Worm (Caenorhabditis elegans) whole organism, mixed stage, embryonic: ENCODE measurements around the gene trpp-11.

Experiments used
- M03D4.4 ChIP-seq: sonication (generic microtip); optimal IDR thresholded peaks from 2 replicates; lab custom pipeline; 2017; ENCODE audit warnings: mild to moderate bottlenecking, missing genetic modification characterization, missing compliant biosample characterization
- bed-3 ChIP-seq: fragments of 200-800 bp; sonication (Bioruptor generic); optimal IDR thresholded peaks from 3 replicates; lab custom pipeline; 2018; ENCODE audit warnings: mild to moderate bottlenecking, missing genetic modification characterization, moderate library complexity, missing compliant biosample characterization
- blmp-1 ChIP-seq: fragments of 150-350 bp; optimal IDR thresholded peaks from 2 replicates; lab custom pipeline; 2014; ENCODE audit warnings: missing biosample characterization, missing genetic modification characterization
- ceh-39 ChIP-seq: fragments of 150-350 bp; optimal IDR thresholded peaks from 2 replicates; lab custom pipeline; 2014; ENCODE audit warnings: missing biosample characterization, missing genetic modification characterization
- ceh-83 ChIP-seq: fragments of 200-800 bp; sonication (Bioruptor generic); optimal IDR thresholded peaks from 2 replicates; lab custom pipeline; 2018; ENCODE audit warnings: mild to moderate bottlenecking, missing genetic modification characterization, missing compliant biosample characterization
- ces-1 ChIP-seq: fragments of 150-350 bp; optimal IDR thresholded peaks from 2 replicates; lab custom pipeline; 2014; ENCODE audit warnings: missing biosample characterization, missing genetic modification reagents, missing genetic modification characterization
- cnd-1 ChIP-seq: fragments of 200-800 bp; sonication (Bioruptor generic); optimal IDR thresholded peaks from 2 replicates; lab custom pipeline; 2018; ENCODE audit warnings: mild to moderate bottlenecking, missing genetic modification characterization, missing compliant biosample characterization
- drap-1 ChIP-seq: fragments of 200-800 bp; sonication (Bioruptor generic); optimal IDR thresholded peaks from 3 replicates; lab custom pipeline; 2018; ENCODE audit warnings: mild to moderate bottlenecking, missing genetic modification characterization, missing compliant biosample characterization
- elt-1 ChIP-seq: sonication (generic microtip); optimal IDR thresholded peaks from 2 replicates; lab custom pipeline; 2017; ENCODE audit warnings: missing genetic modification characterization, mild to moderate bottlenecking, missing compliant biosample characterization, antibody characterized with exemption, moderate library complexity, borderline replicate concordance; ENCODE audit not compliant: insufficient read depth
- elt-3 ChIP-seq: fragments of 150-350 bp; optimal IDR thresholded peaks from 2 replicates; lab custom pipeline; 2014; ENCODE audit warnings: missing biosample characterization, missing genetic modification characterization
- flh-1 ChIP-seq: fragments of 200-800 bp; sonication (Bioruptor generic); optimal IDR thresholded peaks from 2 replicates; lab custom pipeline; 2018; ENCODE audit warnings: mild to moderate bottlenecking, missing genetic modification characterization, moderate library complexity, missing compliant biosample characterization
- ham-2 ChIP-seq: fragments of 200-800 bp; sonication (Bioruptor generic); optimal IDR thresholded peaks from 2 replicates; lab custom pipeline; 2018; ENCODE audit warnings: mild to moderate bottlenecking, missing genetic modification characterization, missing compliant biosample characterization
- hlh-1 ChIP-seq: fragments of 150-350 bp; optimal IDR thresholded peaks from 2 replicates; lab custom pipeline; 2014; ENCODE audit warnings: missing biosample characterization, missing genetic modification reagents, missing genetic modification characterization
- lin-32 ChIP-seq: fragments of 200-800 bp; sonication (Bioruptor generic); optimal IDR thresholded peaks from 2 replicates; lab custom pipeline; 2018; ENCODE audit warnings: mild to moderate bottlenecking, missing genetic modification characterization, missing compliant biosample characterization
- lsy-2 ChIP-seq: fragments of 150-350 bp; optimal IDR thresholded peaks from 2 replicates; lab custom pipeline; 2014; ENCODE audit warnings: missing biosample characterization, missing genetic modification characterization
- mls-2 ChIP-seq: sonication (generic microtip); optimal IDR thresholded peaks from 2 replicates; lab custom pipeline; 2016; ENCODE audit warnings: mild to moderate bottlenecking, missing genetic modification characterization, moderate library complexity, missing compliant biosample characterization
- nhr-12 ChIP-seq: fragments of 150-350 bp; optimal IDR thresholded peaks from 2 replicates; lab custom pipeline; 2014; ENCODE audit warnings: missing biosample characterization, missing genetic modification characterization
- nhr-2 ChIP-seq: fragments of 150-350 bp; optimal IDR thresholded peaks from 2 replicates; lab custom pipeline; 2014; ENCODE audit warnings: missing biosample characterization, missing genetic modification characterization
- nhr-237 ChIP-seq: fragments of 150-350 bp; optimal IDR thresholded peaks from 2 replicates; lab custom pipeline; 2014; ENCODE audit warnings: missing biosample characterization, missing genetic modification characterization
- nhr-76 ChIP-seq: sonication (generic microtip); optimal IDR thresholded peaks from 2 replicates; lab custom pipeline; 2017; ENCODE audit warnings: missing biosample characterization, missing genetic modification characterization
- pha-4 ChIP-seq: fragments of 150-350 bp; optimal IDR thresholded peaks from 2 replicates; lab custom pipeline; 2018; ENCODE audit warnings: missing biosample characterization, missing genetic modification reagents, missing genetic modification characterization
- sem-2 ChIP-seq: fragments of 200-800 bp; sonication (Bioruptor generic); optimal IDR thresholded peaks from 2 replicates; lab custom pipeline; 2018; ENCODE audit warnings: mild to moderate bottlenecking, missing genetic modification characterization, missing compliant biosample characterization
- snpc-4 ChIP-seq: fragments of 150-350 bp; optimal IDR thresholded peaks from 2 replicates; lab custom pipeline; 2014; ENCODE audit warnings: missing biosample characterization, missing genetic modification characterization
- sptf-1 ChIP-seq: sonication (generic microtip); optimal IDR thresholded peaks from 2 replicates; lab custom pipeline; 2017; ENCODE audit warnings: mild to moderate bottlenecking, missing genetic modification characterization, moderate library complexity, missing compliant biosample characterization
- tbx-8 ChIP-seq: fragments of 200-800 bp; sonication (Bioruptor generic); optimal IDR thresholded peaks from 2 replicates; lab custom pipeline; 2018; ENCODE audit warnings: mild to moderate bottlenecking, missing genetic modification characterization, moderate library complexity, missing compliant biosample characterization
- unc-39 ChIP-seq: fragments of 150-350 bp; optimal IDR thresholded peaks from 2 replicates; lab custom pipeline; 2014; ENCODE audit warnings: missing biosample characterization, missing genetic modification characterization
- zip-8 ChIP-seq: fragments of 150-350 bp; optimal IDR thresholded peaks from 2 replicates; lab custom pipeline; 2014; ENCODE audit warnings: missing biosample characterization, missing genetic modification characterization
- ztf-11 ChIP-seq: fragments of 150-350 bp; optimal IDR thresholded peaks from 2 replicates; lab custom pipeline; 2014; ENCODE audit warnings: missing biosample characterization, missing genetic modification characterization

Gene trpp-11

ce11 chrIII:754371-754770 is 40.6 kb upstream of the trpp-11 start:
- TF ChIP-seq ceh-83 (no peak), unc-39 (tag; lab: Kevin White, UChicago) (no peak)

- TF ChIP-seq hlh-1 (tag; lab: Kevin White, UChicago): no peak
- TF ChIP-seq mls-2: no peak
- no peak for TF ChIP-seq unc-39 (tag; lab: Kevin White, UChicago)
- TF ChIP-seq tbx-8 (GFP tag; lab: Kevin White, UChicago): no peak
- TF ChIP-seq nhr-12 (tag; lab: Kevin White, UChicago): no peak
- no peak for TF ChIP-seq elt-1 (tag; lab: Kevin White, UChicago)
Observed at ce11 chrIII:757981-758380, 37.0 kb upstream of the trpp-11 start, which contains the start of gene T17H7.7. TSS of gene T17H7.7 (minus strand) at chrIII:758081.

ce11 chrIII:759675-760074 is 35.3 kb upstream of the trpp-11 start:
- TF ChIP-seq sem-2 (GFP tag; lab: Kevin White, UChicago) (no peak), nhr-76 (tag; lab: Kevin White, UChicago) (no peak), mls-2 (no peak), nhr-2 (tag; lab: Kevin White, UChicago) (no peak)
- TF ChIP-seq, all 35 proteins: peak for 0

- TF ChIP-seq lin-32 (GFP tag; lab: Kevin White, UChicago): no peak
- no peak for TF ChIP-seq ztf-11 (tag; lab: Kevin White, UChicago)
- TF ChIP-seq unc-39 (tag; lab: Kevin White, UChicago): no peak
- TF ChIP-seq bed-3 (GFP tag; lab: Kevin White, UChicago): no peak
- no peak for TF ChIP-seq zip-8 (tag; lab: Kevin White, UChicago)
- no peak for TF ChIP-seq cnd-1
- TF ChIP-seq ham-2 (GFP tag; lab: Kevin White, UChicago): no peak
- no peak for TF ChIP-seq blmp-1 (tag; lab: Kevin White, UChicago)
- no peak for TF ChIP-seq nhr-12 (tag; lab: Kevin White, UChicago)
- no peak for TF ChIP-seq elt-3 (tag; lab: Kevin White, UChicago)
- TF ChIP-seq elt-1 (tag; lab: Kevin White, UChicago): no peak
- no peak for TF ChIP-seq mls-2
- no peak for TF ChIP-seq nhr-237 (tag; lab: Kevin White, UChicago)
- TF ChIP-seq drap-1: no peak
- TF ChIP-seq sptf-1 (tag; lab: Kevin White, UChicago): no peak
Observed at ce11 chrIII:761476-761875, 33.5 kb upstream of the trpp-11 start, which contains the start of gene nlp-52. TSS of gene nlp-52 (plus strand) at chrIII:761776.

DNA sequence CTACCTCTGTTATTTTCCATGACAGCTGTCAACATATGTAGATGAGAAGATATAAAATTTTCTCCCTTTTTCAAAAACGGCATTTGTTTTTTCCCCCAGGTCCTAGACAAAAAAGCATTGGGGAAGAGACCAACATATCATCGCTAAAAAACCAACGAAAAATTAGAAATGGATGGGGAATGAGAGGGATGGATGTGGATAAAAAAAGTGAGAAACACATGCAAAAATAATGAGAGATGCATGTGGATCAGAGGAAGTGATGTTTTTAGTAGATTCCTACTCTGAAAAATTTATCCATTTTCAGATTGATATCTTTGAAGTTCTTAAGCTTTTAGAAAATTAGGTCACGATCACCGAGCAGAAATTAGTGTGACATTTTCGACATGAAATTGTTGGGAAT is 32.4 kb upstream of the trpp-11 start:
- TF ChIP-seq blmp-1 (tag; lab: Kevin White, UChicago) (no peak), flh-1 (no peak), ceh-39 (tag; lab: Kevin White, UChicago) (no peak), mls-2 (no peak), nhr-76 (tag; lab: Kevin White, UChicago) (no peak), ceh-83 (no peak), snpc-4 (no peak), elt-1 (tag; lab: Kevin White, UChicago) (no peak), ham-2 (GFP tag; lab: Kevin White, UChicago) (no peak), drap-1 (no peak), M03D4.4 (tag; lab: Kevin White, UChicago) (no peak), bed-3 (GFP tag; lab: Kevin White, UChicago) (no peak), lsy-2 (tag; lab: Kevin White, UChicago) (no peak), nhr-237 (tag; lab: Kevin White, UChicago) (no peak), pha-4 (tag; lab: Kevin White, UChicago) (no peak), sptf-1 (tag; lab: Kevin White, UChicago) (no peak), zip-8 (tag; lab: Kevin White, UChicago) (no peak), sem-2 (GFP tag; lab: Kevin White, UChicago) (no peak), ztf-11 (tag; lab: Kevin White, UChicago) (no peak)

- no peak for TF ChIP-seq nhr-12 (tag; lab: Kevin White, UChicago)
- peak; percentile 62 for TF ChIP-seq ces-1
Observed at ce11 chrIII:764404-764803, 30.5 kb upstream of the trpp-11 start.
